Fruit fly (Drosophila melanogaster): Measurements from ENCODE around the gene CG31415.

The CG31415 gene

DNA sequence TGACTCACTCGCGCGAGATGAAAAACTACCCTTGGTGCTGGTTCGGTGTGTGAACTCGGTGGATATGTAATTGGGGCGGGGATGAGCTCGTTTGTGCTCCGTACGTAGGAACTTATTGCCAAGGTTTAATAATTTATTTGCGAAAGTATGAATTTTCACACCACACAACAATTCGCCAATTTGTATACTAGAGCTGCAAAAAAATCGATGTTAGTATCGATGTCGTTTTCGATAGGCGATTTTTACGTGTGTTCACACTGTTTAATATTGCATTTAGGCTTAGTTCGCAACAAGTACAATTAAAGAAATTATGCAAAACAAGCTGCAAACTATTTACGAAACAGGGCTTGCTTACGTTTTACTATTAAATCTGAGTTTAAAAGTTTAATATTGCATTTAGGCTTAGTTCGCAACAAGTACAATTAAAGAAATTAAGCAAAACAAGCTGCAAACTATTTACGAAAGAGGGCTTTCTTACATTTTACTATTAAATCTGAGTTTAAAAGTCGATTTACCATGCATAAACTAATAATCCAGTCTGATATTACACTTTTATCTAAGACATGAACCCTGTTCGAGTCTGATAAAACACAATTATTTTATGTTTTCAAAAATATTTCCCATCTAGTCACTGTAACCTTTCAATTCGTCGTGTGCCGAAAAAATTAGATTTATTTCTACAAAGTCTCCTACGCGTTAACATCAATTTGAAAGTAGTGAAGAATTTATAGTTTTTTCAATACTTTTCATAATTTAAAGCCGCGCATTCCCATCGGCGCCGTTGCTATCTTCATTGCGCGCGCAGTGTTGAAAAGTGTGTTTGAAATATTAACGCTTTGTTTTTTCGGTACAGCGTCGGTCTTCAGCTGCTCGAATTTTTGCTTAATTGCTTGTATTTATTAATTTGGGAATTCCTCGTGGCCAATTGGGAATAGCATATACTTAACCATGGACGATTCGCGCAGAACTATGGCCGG is 19.9 kb downstream of the CG31415 start, which contains the start of the genes Snap24 and CG8478 (continued):
- peak; percentile 56; the same call in 2 of the 3 replicates for TF ChIP-seq mld (GFP tag; IDR thresholded peaks at IDR 0.05; ENCODE audit: partially characterized antibody)
- no peak for TF ChIP-seq HLH3B (GFP tag; IDR thresholded peaks at IDR 0.05)
- no peak for TF ChIP-seq Hr39 (optimal IDR thresholded peaks at IDR 0.05)
- no peak for TF ChIP-seq scrt (GFP tag; optimal IDR thresholded peaks at IDR 0.05)
- TF ChIP-seq CG10431 (GFP tag; optimal IDR thresholded peaks at IDR 0.05), result no peak
- no peak for TF ChIP-seq gem (tag; optimal IDR thresholded peaks at IDR 0.05)
- no peak for TF ChIP-seq Asciz (GFP tag; optimal IDR thresholded peaks at IDR 0.05)
- TF ChIP-seq CG17328 (GFP tag; IDR thresholded peaks at IDR 0.05), result no peak
- no peak for TF ChIP-seq bigmax (GFP tag; optimal IDR thresholded peaks at IDR 0.05)
- TF ChIP-seq Nf-YC (tag; optimal IDR thresholded peaks at IDR 0.05), result peak; percentile 20
- no peak for TF ChIP-seq caup (GFP tag; optimal IDR thresholded peaks at IDR 0.05; ENCODE audit: severe bottlenecking)
- no peak for TF ChIP-seq Atf6 (GFP tag; IDR thresholded peaks at IDR 0.05)
- TF ChIP-seq Optix (GFP tag; IDR thresholded peaks at IDR 0.05), result no peak
- TF ChIP-seq cas (GFP tag; IDR thresholded peaks at IDR 0.05), result no peak
- TF ChIP-seq pnt (GFP tag; optimal IDR thresholded peaks at IDR 0.05), result no peak
- no peak for TF ChIP-seq abd-A (tag; optimal IDR thresholded peaks at IDR 0.05)
- TF ChIP-seq CG11696 (GFP tag; IDR thresholded peaks at IDR 0.05), result no peak
- no peak for TF ChIP-seq CG18476 (GFP tag; optimal IDR thresholded peaks at IDR 0.05)
- TF ChIP-seq Rx (GFP tag; IDR thresholded peaks at IDR 0.05), result no peak
- TF ChIP-seq CG2199 (GFP tag; IDR thresholded peaks at IDR 0.05), result no peak
- no peak for TF ChIP-seq wor (GFP tag; IDR thresholded peaks at IDR 0.05)
- peak; percentile 33 for TF ChIP-seq Camta (GFP tag; optimal IDR thresholded peaks at IDR 0.05)
- no peak for TF ChIP-seq CG43689 (GFP tag; IDR thresholded peaks at IDR 0.05)
- no peak for TF ChIP-seq zfh2 (GFP tag; optimal IDR thresholded peaks at IDR 0.05)
- no peak for TF ChIP-seq dpn (GFP tag; optimal IDR thresholded peaks at IDR 0.05)
- peak; percentile 73; the same call in 2 of the 3 replicates for TF ChIP-seq vnd (GFP tag; IDR thresholded peaks at IDR 0.05; ENCODE audit: partially characterized antibody)
- TF ChIP-seq odd (GFP tag; optimal IDR thresholded peaks at IDR 0.05), result no peak
- no peak for TF ChIP-seq CG3281 (GFP tag; optimal IDR thresholded peaks at IDR 0.05)
- peak; percentile 55 for TF ChIP-seq gfzf (GFP tag; optimal IDR thresholded peaks at IDR 0.05)
- TF ChIP-seq CG13296 (GFP tag; optimal IDR thresholded peaks at IDR 0.05), result no peak
- TF ChIP-seq gsb (GFP tag; IDR thresholded peaks at IDR 0.05), result no peak
- TF ChIP-seq seq (GFP tag; IDR thresholded peaks at IDR 0.05), result no peak
- TF ChIP-seq Atf-2 (GFP tag; optimal IDR thresholded peaks at IDR 0.05), result no peak
- no peak for TF ChIP-seq CG9817 (tag; optimal IDR thresholded peaks at IDR 0.05)
- TF ChIP-seq CG14965 (GFP tag; optimal IDR thresholded peaks at IDR 0.05; ENCODE audit: borderline replicate concordance), result no peak
- TF ChIP-seq D19B (GFP tag; optimal IDR thresholded peaks at IDR 0.05), result no peak
- TF ChIP-seq CG14014 (GFP tag; IDR thresholded peaks at IDR 0.05), result no peak
- no peak for TF ChIP-seq Xrp1 (GFP tag; IDR thresholded peaks at IDR 0.05)
- no peak for TF ChIP-seq Lim3 (GFP tag; IDR thresholded peaks at IDR 0.05)
- TF ChIP-seq CkIIα-i1 (GFP tag; IDR thresholded peaks at IDR 0.05), result no peak
- TF ChIP-seq CG10543 (GFP tag; optimal IDR thresholded peaks at IDR 0.05), result no peak
- no peak for TF ChIP-seq CG10209 (GFP tag; optimal IDR thresholded peaks at IDR 0.05)
- TF ChIP-seq tgo (GFP tag; IDR thresholded peaks at IDR 0.05), result no peak
- peak; percentile 85 for TF ChIP-seq Bgb (GFP tag; IDR thresholded peaks at IDR 0.05; ENCODE audit: partially characterized antibody)
- TF ChIP-seq Awh (GFP tag; IDR thresholded peaks at IDR 0.05), result no peak
- peak; percentile 24 for TF ChIP-seq Abd-B (GFP tag; optimal IDR thresholded peaks at IDR 0.05)
- no peak for TF ChIP-seq CG11504 (tag; optimal IDR thresholded peaks at IDR 0.05)
- no peak for TF ChIP-seq Tbp (GFP tag; optimal IDR thresholded peaks at IDR 0.05)
- no peak for TF ChIP-seq CG6683 (GFP tag; optimal IDR thresholded peaks at IDR 0.05)
